Worm (Caenorhabditis elegans) whole organism, L4 larva: Measurements from ENCODE around the gene dpr-1.
A peak's percentile ranks its signal among the peaks of the same experiment; 100 is the strongest.

Experiments
- ceh-28 ChIP-seq: fragments of 150-350 bp; optimal IDR thresholded peaks from 2 replicates; lab custom pipeline; 2014; ENCODE audit warnings: missing biosample characterization, missing genetic modification reagents, missing genetic modification characterization
- daf-16 ChIP-seq, 3 experiments: sonication (generic microtip); optimal IDR thresholded peaks; 2 replicates each; lab custom pipeline; 2016 to 2017; ENCODE audit warnings: missing genetic modification characterization in 3 of 3, missing genetic modification reagents in 3 of 3, mild to moderate bottlenecking in 2 of 3, missing compliant biosample characterization in 2 of 3, missing biosample characterization in 1 of 3, moderate library complexity in 1 of 3
- egl-43 ChIP-seq: fragments of 200-800 bp; sonication (Bioruptor generic); IDR thresholded peaks from 2 replicates; pipeline ENCODE4 v1.3.6; 2022; ENCODE audit warnings: missing genetic modification reagents, missing genetic modification characterization, missing compliant biosample characterization
- fos-1 ChIP-seq: fragments of 150-350 bp; optimal IDR thresholded peaks from 2 replicates; lab custom pipeline; 2014; ENCODE audit warnings: missing biosample characterization, missing genetic modification characterization
- lin-15B ChIP-seq: fragments of 150-350 bp; sonication (generic microtip); optimal IDR thresholded peaks from 3 replicates; lab custom pipeline; 2014; ENCODE audit warnings: missing biosample characterization, missing genetic modification characterization
- mep-1 ChIP-seq: fragments of 150-350 bp; sonication (generic microtip); optimal IDR thresholded peaks from 3 replicates; lab custom pipeline; 2014; ENCODE audit warnings: missing biosample characterization, missing genetic modification characterization
- nhr-237 ChIP-seq: sonication (generic microtip); optimal IDR thresholded peaks from 2 replicates; lab custom pipeline; 2017; ENCODE audit warnings: missing biosample characterization, missing genetic modification characterization
- nhr-76 ChIP-seq: fragments of 150-350 bp; optimal IDR thresholded peaks from 2 replicates; lab custom pipeline; 2014; ENCODE audit warnings: missing biosample characterization, missing genetic modification characterization
- pqm-1 ChIP-seq: sonication (generic microtip); optimal IDR thresholded peaks from 2 replicates; lab custom pipeline; 2017; ENCODE audit warnings: missing biosample characterization, missing genetic modification characterization
- sdz-12 ChIP-seq: fragments of 200-800 bp; sonication (Bioruptor generic); optimal IDR thresholded peaks from 2 replicates; lab custom pipeline; 2018; ENCODE audit warnings: mild to moderate bottlenecking, missing genetic modification characterization, missing compliant biosample characterization
- unc-62 ChIP-seq, 3 experiments: fragments of 150-350 bp in 1 of 3; sonication (generic microtip); optimal IDR thresholded peaks in 2 of 3; peaks in 1 of 3; 1 replicate in 1 of 3; 2 replicates in 2 of 3; lab custom pipeline; 2014 to 2017; ENCODE audit warnings: missing biosample characterization in 3 of 3, missing genetic modification characterization in 3 of 3, missing genetic modification reagents in 3 of 3, missing genotype in 1 of 3

- no peak for TF ChIP-seq pqm-1 (tag; lab: Kevin White, UChicago)
- no peak for TF ChIP-seq fos-1 (tag; lab: Kevin White, UChicago)
- TF ChIP-seq mep-1 (tag; lab: Kevin White, UChicago), result no peak
- TF ChIP-seq nhr-237 (tag; lab: Kevin White, UChicago), result no peak
- TF ChIP-seq sdz-12, result no peak
- TF ChIP-seq unc-62 (GFP tag; optimal IDR thresholded peaks at IDR 0.05 in 1 of 2; lab: Kevin White, UChicago), result peak in 1 of 2 experiments; percentile 34
- TF ChIP-seq unc-62 (tag; optimal IDR thresholded peaks at IDR 0.05; lab: Kevin White, UChicago), result no peak
- TF ChIP-seq ceh-28 (tag; lab: Kevin White, UChicago), result no peak
- no peak for TF ChIP-seq daf-16 (GFP tag; optimal IDR thresholded peaks at IDR 0.05; lab: Kevin White, UChicago)
- TF ChIP-seq daf-16 (tag; optimal IDR thresholded peaks at IDR 0.05; lab: Kevin White, UChicago), result no peak
- TF ChIP-seq nhr-76, result no peak
- no peak for TF ChIP-seq lin-15B (tag; lab: Kevin White, UChicago)
- no peak for TF ChIP-seq egl-43
Observed at ce11 chrV:13931952-13932351, 10.0 kb downstream of the dpr-1 start.
